Fruit fly (Drosophila melanogaster) whole organism, wandering third instar larva: ENCODE data around the gene DIP-delta.

Experiments used
- Abd-B ChIP-seq: fragments of >200 bp; optimal IDR thresholded peaks from 2 replicates; lab custom pipeline; 2017; ENCODE audit warnings: missing biosample characterization, missing genetic modification characterization
- CG32264 ChIP-seq: fragments of 200-800 bp; sonication (Bioruptor generic); optimal IDR thresholded peaks from 2 replicates; lab custom pipeline; 2016; ENCODE audit warnings: missing biosample characterization, missing genetic modification characterization
- CG9705 ChIP-seq: fragments of 200-800 bp; sonication (Bioruptor generic); optimal IDR thresholded peaks from 2 replicates; lab custom pipeline; 2018; ENCODE audit warnings: missing biosample characterization, mild to moderate bottlenecking, missing genetic modification characterization
- CrebA ChIP-seq: fragments of 200-800 bp; sonication (Bioruptor generic); optimal IDR thresholded peaks from 2 replicates; lab custom pipeline; 2016; ENCODE audit warnings: missing biosample characterization, mild to moderate bottlenecking, missing genetic modification characterization, borderline replicate concordance
- Dfd ChIP-seq: fragments of >200 bp; optimal IDR thresholded peaks from 2 replicates; lab custom pipeline; 2017; ENCODE audit warnings: missing biosample characterization, missing genetic modification characterization
- Dif ChIP-seq: fragments of 200-275, 200-300 bp; sonication (Bioruptor generic); optimal IDR thresholded peaks from 2 replicates; lab custom pipeline; 2018; ENCODE audit warnings: missing biosample characterization, missing genetic modification characterization; ENCODE audit not compliant: partially characterized antibody
- GATAd ChIP-seq: sonication (Bioruptor generic); optimal IDR thresholded peaks from 2 replicates; lab custom pipeline; 2016; ENCODE audit warnings: missing biosample characterization, missing genetic modification characterization
- HLH106 ChIP-seq: fragments of 200-800 bp; optimal IDR thresholded peaks from 3 replicates; lab custom pipeline; 2019; ENCODE audit warnings: missing biosample characterization, mild to moderate bottlenecking, missing genetic modification characterization, moderate library complexity
- Hr78 ChIP-seq: fragments of >200 bp; optimal IDR thresholded peaks from 2 replicates; lab custom pipeline; 2017; ENCODE audit warnings: missing biosample characterization, missing genetic modification characterization
- Hr83 ChIP-seq: fragments of 200-300 bp; sonication (Bioruptor generic); optimal IDR thresholded peaks from 2 replicates; lab custom pipeline; 2016; ENCODE audit warnings: missing biosample characterization, mild to moderate bottlenecking, missing genetic modification characterization, moderate library complexity; ENCODE audit not compliant: poor library complexity, severe bottlenecking
- Mio ChIP-seq: sonication (Bioruptor generic); optimal IDR thresholded peaks from 2 replicates; lab custom pipeline; 2016; ENCODE audit warnings: missing biosample characterization, missing genetic modification characterization
- N ChIP-seq: fragments of >200 bp; optimal IDR thresholded peaks from 2 replicates; lab custom pipeline; 2018; ENCODE audit warnings: missing biosample characterization, missing external identifiers, missing genetic modification characterization
- OdsH ChIP-seq: fragments of 200-800 bp; sonication (Bioruptor generic); optimal IDR thresholded peaks from 2 replicates; lab custom pipeline; 2016; ENCODE audit warnings: missing biosample characterization, mild to moderate bottlenecking, missing genetic modification characterization
- Rel ChIP-seq, 2 experiments: fragments of 200-800 bp; sonication (Bioruptor generic) in 1 of 2; optimal IDR thresholded peaks; 2 replicates in 1 of 2; 3 replicates in 1 of 2; lab custom pipeline; 2016 to 2019; ENCODE audit warnings: mild to moderate bottlenecking in 2 of 2, missing biosample characterization in 2 of 2, missing genetic modification characterization in 2 of 2, moderate library complexity in 1 of 2
- Sp1 ChIP-seq: fragments of 200-800 bp; sonication (Bioruptor generic); optimal IDR thresholded peaks from 3 replicates; lab custom pipeline; 2019; ENCODE audit warnings: missing biosample characterization, mild to moderate bottlenecking, missing genetic modification characterization, moderate library complexity
- br ChIP-seq: fragments of 200-800 bp; sonication (Bioruptor generic); optimal IDR thresholded peaks from 2 replicates; lab custom pipeline; 2016; ENCODE audit warnings: missing biosample characterization, missing genetic modification characterization
- brk ChIP-seq: fragments of 200-800 bp; sonication (Bioruptor generic); optimal IDR thresholded peaks from 2 replicates; lab custom pipeline; 2016; ENCODE audit warnings: missing biosample characterization, mild to moderate bottlenecking, missing genetic modification characterization
- dl ChIP-seq, 2 experiments: fragments of 175-275, 200-275 bp in 1 of 2; fragments of 200-275 bp in 1 of 2; sonication (Bioruptor generic); optimal IDR thresholded peaks; lab custom pipeline; 2018; ENCODE audit warnings: mild to moderate bottlenecking in 2 of 2, missing biosample characterization in 2 of 2, missing genetic modification characterization in 2 of 2, moderate library complexity in 2 of 2; ENCODE audit not compliant: partially characterized antibody in 2 of 2, insufficient read depth in 1 of 2
- dmrt93B ChIP-seq: fragments of 200-800 bp; sonication (Bioruptor generic); optimal IDR thresholded peaks from 2 replicates; lab custom pipeline; 2018; ENCODE audit warnings: missing biosample characterization, mild to moderate bottlenecking, missing genetic modification characterization
- dsf ChIP-seq: sonication (Bioruptor generic); optimal IDR thresholded peaks from 2 replicates; lab custom pipeline; 2016; ENCODE audit warnings: missing biosample characterization, missing genetic modification characterization, borderline replicate concordance
- ey ChIP-seq: fragments of 200-800 bp; sonication (Bioruptor generic); optimal IDR thresholded peaks from 2 replicates; lab custom pipeline; 2016; ENCODE audit warnings: missing biosample characterization, missing genetic modification characterization
- fru ChIP-seq: fragments of 200-800 bp; sonication (Bioruptor generic); optimal IDR thresholded peaks from 3 replicates; lab custom pipeline; 2016; ENCODE audit warnings: missing biosample characterization, mild to moderate bottlenecking, missing genetic modification characterization
- h ChIP-seq: fragments of 200-800 bp; sonication (Bioruptor generic); optimal IDR thresholded peaks from 3 replicates; lab custom pipeline; 2016; ENCODE audit warnings: missing biosample characterization, mild to moderate bottlenecking, missing genetic modification characterization
- jim ChIP-seq: fragments of 175-275, 200-325 bp; sonication (Bioruptor generic); optimal IDR thresholded peaks from 2 replicates; lab custom pipeline; 2016; ENCODE audit warnings: missing biosample characterization, mild to moderate bottlenecking, missing genetic modification characterization
- lola ChIP-seq: fragments of >200 bp; optimal IDR thresholded peaks from 2 replicates; lab custom pipeline; 2017; ENCODE audit warnings: missing biosample characterization, missing genetic modification characterization
- psq ChIP-seq: fragments of 200-800 bp; sonication (Bioruptor generic); optimal IDR thresholded peaks from 3 replicates; lab custom pipeline; 2017; ENCODE audit warnings: missing biosample characterization, mild to moderate bottlenecking, missing genetic modification characterization, moderate library complexity
- rgr ChIP-seq: fragments of 200-800 bp; sonication (Bioruptor generic); optimal IDR thresholded peaks from 3 replicates; lab custom pipeline; 2016; ENCODE audit warnings: missing biosample characterization, mild to moderate bottlenecking, missing genetic modification characterization
- sv ChIP-seq: fragments of 200-800 bp; sonication (Bioruptor generic); optimal IDR thresholded peaks from 3 replicates; lab custom pipeline; 2016; ENCODE audit warnings: missing biosample characterization, missing genetic modification characterization
- tai ChIP-seq: sonication (Bioruptor generic); optimal IDR thresholded peaks from 2 replicates; lab custom pipeline; 2016; ENCODE audit warnings: missing biosample characterization, missing genetic modification characterization
- usp ChIP-seq: fragments of >200 bp; optimal IDR thresholded peaks from 2 replicates; lab custom pipeline; 2017; ENCODE audit warnings: missing biosample characterization, missing genetic modification characterization
- woc ChIP-seq: sonication (Bioruptor generic); optimal IDR thresholded peaks from 2 replicates; lab custom pipeline; 2016; ENCODE audit warnings: missing biosample characterization, mild to moderate bottlenecking, missing genetic modification characterization

Gene DIP-delta

DNA sequence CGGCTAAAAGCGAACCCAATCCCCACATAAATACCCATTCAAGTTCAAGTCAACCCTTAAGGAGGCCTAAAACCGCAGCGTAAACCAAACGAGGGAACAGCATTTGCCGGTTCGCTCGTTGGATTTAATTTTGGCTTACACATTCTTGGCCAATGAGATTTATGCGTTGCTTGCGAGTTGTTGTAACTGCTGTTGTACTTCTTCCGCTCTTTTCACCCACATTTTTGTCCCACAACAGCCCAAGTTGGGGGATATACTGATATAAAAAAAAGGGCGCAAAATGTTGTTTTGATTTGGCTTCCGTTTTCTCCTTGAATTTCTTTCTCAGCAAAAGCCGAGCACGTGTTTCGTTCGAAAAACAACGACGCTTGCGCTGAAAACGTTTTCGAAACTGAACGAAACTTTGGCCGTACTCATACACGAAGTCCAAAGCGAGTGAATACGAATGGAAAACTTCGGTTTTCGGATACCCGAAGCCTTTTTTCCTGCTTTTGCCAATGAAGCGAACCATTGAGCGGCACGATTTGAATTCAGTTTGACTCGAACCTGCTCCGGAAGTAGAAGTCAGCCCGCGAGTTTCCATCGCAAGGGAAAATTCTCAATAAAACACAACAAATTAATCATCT, at the start of gene DIP-delta:
Gene DIP-delta, plus strand, starts transcription at position 533 of the 626 bp plus-strand sequence.
- TF ChIP-seq h (no peak), CG9705 (no peak), lola (no peak), psq (GFP tag; lab: Kevin White, UChicago) (no peak), brk (GFP tag; lab: Kevin White, UChicago) (no peak), CG32264 (no peak), usp (GFP tag; lab: Kevin White, UChicago) (no peak), rgr (GFP tag; lab: Kevin White, UChicago) (no peak), dsf (GFP tag; lab: Kevin White, UChicago) (no peak), sv (GFP tag; lab: Kevin White, UChicago) (no peak), fru (no peak), N (no peak), woc (no peak), HLH106 (tag; lab: Kevin White, UChicago) (no peak), Hr78 (GFP tag; lab: Kevin White, UChicago) (no peak), Abd-B (no peak), Mio (GFP tag; lab: Kevin White, UChicago) (no peak), dmrt93B (GFP tag; lab: Kevin White, UChicago) (no peak), jim (GFP tag; lab: Kevin White, UChicago) (no peak)

dm6 chr3L:5382721-5383120, 41.2 kb upstream of the DIP-delta start, which contains the start of gene Ir64a:
TSS of gene Ir64a (minus strand) at chr3L:5382821.
- TF ChIP-seq Dfd (no peak), Rel (GFP tag; optimal IDR thresholded peaks at IDR 0.05; lab: Kevin White, UChicago) (no peak), Rel (tag; optimal IDR thresholded peaks at IDR 0.05; lab: Kevin White, UChicago) (no peak), psq (GFP tag; lab: Kevin White, UChicago) (no peak), dmrt93B (GFP tag; lab: Kevin White, UChicago) (no peak), dsf (GFP tag; lab: Kevin White, UChicago) (no peak), CG9705 (no peak), CG32264 (no peak)

dm6 chr3L:5385762-5386161, 38.1 kb upstream of the DIP-delta start:
- no peak for TF ChIP-seq Hr78 (GFP tag; lab: Kevin White, UChicago)
- no peak for TF ChIP-seq CrebA (GFP tag; lab: Kevin White, UChicago)
- TF ChIP-seq h: no peak
- no peak for TF ChIP-seq GATAd (GFP tag; lab: Kevin White, UChicago)
- TF ChIP-seq Dif (GFP tag; lab: Kevin White, UChicago): no peak
- no peak for TF ChIP-seq br (GFP tag; lab: Kevin White, UChicago)
- TF ChIP-seq Hr83 (GFP tag; lab: Kevin White, UChicago): no peak
- no peak for TF ChIP-seq dsf (GFP tag; lab: Kevin White, UChicago)
- TF ChIP-seq ey (GFP tag; lab: Kevin White, UChicago): no peak
- no peak for TF ChIP-seq dl (GFP tag; optimal IDR thresholded peaks at IDR 0.05; lab: Kevin White, UChicago; ENCODE audit: insufficient read depth in 1 of 2, partially characterized antibody in 2 of 2)
- TF ChIP-seq Sp1 (GFP tag; lab: Kevin White, UChicago): no peak
- TF ChIP-seq Dfd: no peak
- TF ChIP-seq, all 38 proteins: peak for 0

DNA sequence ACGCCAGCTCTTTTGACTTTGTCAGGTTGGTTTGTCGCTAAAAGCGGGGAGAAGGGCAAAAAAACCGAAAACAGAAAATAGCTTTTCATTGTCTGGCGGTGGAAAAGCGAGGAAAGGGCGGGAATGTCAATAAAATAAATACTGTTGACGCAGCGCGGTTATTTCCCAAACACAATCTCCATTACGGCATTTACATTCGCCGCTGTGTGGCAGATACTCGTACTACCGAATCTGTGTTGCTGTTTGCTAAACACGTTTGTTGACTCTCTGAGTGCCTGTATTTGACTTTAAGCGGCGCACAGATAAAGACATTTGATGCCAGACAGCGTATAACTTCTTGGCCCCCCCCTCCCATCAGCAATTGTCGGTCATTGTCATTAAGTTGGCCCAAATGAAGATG, 23.2 kb downstream of the DIP-delta start:
- TF ChIP-seq Hr83 (GFP tag; lab: Kevin White, UChicago) (no peak), tai (no peak), HLH106 (tag; lab: Kevin White, UChicago) (no peak), OdsH (GFP tag; lab: Kevin White, UChicago) (no peak), dmrt93B (GFP tag; lab: Kevin White, UChicago) (no peak), dl (GFP tag; optimal IDR thresholded peaks at IDR 0.05; lab: Kevin White, UChicago; ENCODE audit: insufficient read depth in 1 of 2, partially characterized antibody in 2 of 2) (no peak), psq (GFP tag; lab: Kevin White, UChicago) (no peak)
